Worm (Caenorhabditis elegans) whole organism, L1 larva: ENCODE measurements around the gene ZK1098.6.

Experiments used
- C16A3.4 ChIP-seq: fragments of 150-350 bp; optimal IDR thresholded peaks from 2 replicates; lab custom pipeline; 2014; ENCODE audit warnings: missing biosample characterization, missing genetic modification characterization
- C34B4.2 ChIP-seq: sonication (generic microtip); optimal IDR thresholded peaks from 2 replicates; lab custom pipeline; 2017; ENCODE audit warnings: mild to moderate bottlenecking, missing genetic modification characterization, missing compliant biosample characterization
- aha-1 ChIP-seq: fragments of 150-350 bp; optimal IDR thresholded peaks from 2 replicates; lab custom pipeline; 2014; ENCODE audit warnings: missing biosample characterization, missing genetic modification characterization
- aly-2 ChIP-seq: fragments of 150-350 bp; optimal IDR thresholded peaks from 2 replicates; lab custom pipeline; 2014; ENCODE audit warnings: missing biosample characterization, missing genetic modification characterization
- blmp-1 ChIP-seq: fragments of 150-350 bp; optimal IDR thresholded peaks from 2 replicates; lab custom pipeline; 2014; ENCODE audit warnings: missing biosample characterization, missing genetic modification characterization
- ceh-88 ChIP-seq: fragments of 200-800 bp; sonication (Bioruptor generic); IDR thresholded peaks from 2 replicates; pipeline ENCODE4 v1.3.6; 2022; ENCODE audit warnings: missing genetic modification characterization, missing compliant biosample characterization
- ces-1 ChIP-seq: fragments of 150-350 bp; optimal IDR thresholded peaks from 2 replicates; lab custom pipeline; 2014; ENCODE audit warnings: missing biosample characterization, missing genetic modification reagents, missing genetic modification characterization
- efl-1 ChIP-seq, 4 experiments: fragments of 150-350 bp; optimal IDR thresholded peaks in 3 of 4; peaks in 1 of 4; 1 replicate in 1 of 4; 2 replicates in 3 of 4; lab custom pipeline; 2014; ENCODE audit warnings: missing biosample characterization in 2 of 4, missing genetic modification characterization in 2 of 4, missing genetic modification reagents in 2 of 4
- efl-3 ChIP-seq: fragments of 200-800 bp; sonication (Bioruptor generic); optimal IDR thresholded peaks from 2 replicates; lab custom pipeline; 2018; ENCODE audit warnings: mild to moderate bottlenecking, missing genetic modification characterization, missing compliant biosample characterization
- elt-3 ChIP-seq, 6 experiments: fragments of 150-350 bp in 1 of 6; sonication (generic microtip); optimal IDR thresholded peaks; 2 replicates each; lab custom pipeline; 2017 to 2018; ENCODE audit warnings: missing biosample characterization in 6 of 6, missing genetic modification characterization in 6 of 6, inconsistent platforms in 1 of 6
- fkh-8 ChIP-seq: sonication (generic microtip); optimal IDR thresholded peaks from 2 replicates; lab custom pipeline; 2016; ENCODE audit warnings: mild to moderate bottlenecking, missing genetic modification characterization, missing compliant biosample characterization
- fos-1 ChIP-seq: fragments of 150-350 bp; optimal IDR thresholded peaks from 2 replicates; lab custom pipeline; 2014; ENCODE audit warnings: missing biosample characterization, missing genetic modification characterization
- hlh-17 ChIP-seq: fragments of 200-800 bp; sonication (Bioruptor generic); optimal IDR thresholded peaks from 2 replicates; lab custom pipeline; 2018; ENCODE audit warnings: missing genetic modification characterization, mild to moderate bottlenecking, missing compliant biosample characterization, moderate library complexity, borderline replicate concordance
- hlh-4 ChIP-seq: sonication (generic microtip); optimal IDR thresholded peaks from 2 replicates; lab custom pipeline; 2016; ENCODE audit warnings: mild to moderate bottlenecking, missing genetic modification characterization, missing compliant biosample characterization
- irx-1 ChIP-seq: sonication (generic microtip); optimal IDR thresholded peaks from 2 replicates; lab custom pipeline; 2016; ENCODE audit warnings: missing genetic modification characterization, missing compliant biosample characterization
- jun-1 ChIP-seq: fragments of 150-350 bp; optimal IDR thresholded peaks from 2 replicates; lab custom pipeline; 2014; ENCODE audit warnings: missing biosample characterization, missing genetic modification reagents, missing genetic modification characterization
- lin-14 ChIP-seq: fragments of 200-800 bp; sonication (Bioruptor generic); optimal IDR thresholded peaks from 2 replicates; lab custom pipeline; 2018; ENCODE audit warnings: mild to moderate bottlenecking, missing genetic modification characterization, moderate library complexity, missing compliant biosample characterization
- lin-15B ChIP-seq: fragments of 150-350 bp; sonication (generic microtip); optimal IDR thresholded peaks from 3 replicates; lab custom pipeline; 2014; ENCODE audit warnings: missing biosample characterization, missing genetic modification characterization
- lin-39 ChIP-seq: fragments of 150-350 bp; optimal IDR thresholded peaks from 2 replicates; lab custom pipeline; 2014; ENCODE audit warnings: missing biosample characterization, missing genetic modification reagents, missing genetic modification characterization
- lsy-2 ChIP-seq, 2 experiments: fragments of 150-350 bp; optimal IDR thresholded peaks; 2 replicates each; lab custom pipeline; 2014; ENCODE audit warnings: missing biosample characterization in 2 of 2, missing genetic modification characterization in 2 of 2
- mdl-1 ChIP-seq, 2 experiments: fragments of 150-350 bp; optimal IDR thresholded peaks; 2 replicates each; lab custom pipeline; 2014 to 2017; ENCODE audit warnings: missing biosample characterization in 2 of 2, missing genetic modification characterization in 2 of 2, inconsistent platforms in 1 of 2
- mep-1 ChIP-seq: fragments of 150-350 bp; optimal IDR thresholded peaks from 2 replicates; lab custom pipeline; 2014; ENCODE audit warnings: missing biosample characterization, missing genetic modification characterization
- nhr-11 ChIP-seq: fragments of 150-350 bp; optimal IDR thresholded peaks from 2 replicates; lab custom pipeline; 2014; ENCODE audit warnings: missing biosample characterization, missing genetic modification characterization
- nhr-12 ChIP-seq: sonication (generic microtip); optimal IDR thresholded peaks from 2 replicates; lab custom pipeline; 2017; ENCODE audit warnings: missing biosample characterization, missing genetic modification characterization
- nhr-19 ChIP-seq: fragments of 200-800 bp; sonication (Bioruptor generic); conservative IDR thresholded peaks from 2 replicates; pipeline ENCODE4 v1.3.6; 2022; ENCODE audit warnings: missing genetic modification characterization, missing compliant biosample characterization
- nhr-237 ChIP-seq: fragments of 150-350 bp; optimal IDR thresholded peaks from 2 replicates; lab custom pipeline; 2014; ENCODE audit warnings: missing biosample characterization, missing genetic modification characterization
- nhr-47 ChIP-seq: sonication (generic microtip); optimal IDR thresholded peaks from 2 replicates; lab custom pipeline; 2016; ENCODE audit warnings: mild to moderate bottlenecking, missing genetic modification characterization, moderate library complexity, missing compliant biosample characterization
- nhr-71 ChIP-seq: sonication (generic microtip); optimal IDR thresholded peaks from 2 replicates; lab custom pipeline; 2016; ENCODE audit warnings: mild to moderate bottlenecking, missing genetic modification characterization, moderate library complexity, missing compliant biosample characterization
- nhr-77 ChIP-seq: fragments of 150-350 bp; optimal IDR thresholded peaks from 2 replicates; lab custom pipeline; 2014; ENCODE audit warnings: missing biosample characterization, missing genetic modification characterization
- nhr-84 ChIP-seq: sonication (generic microtip); optimal IDR thresholded peaks from 2 replicates; lab custom pipeline; 2017; ENCODE audit warnings: missing biosample characterization, missing genetic modification characterization
- nhr-90 ChIP-seq: sonication (generic microtip); optimal IDR thresholded peaks from 2 replicates; lab custom pipeline; 2016; ENCODE audit warnings: mild to moderate bottlenecking, missing genetic modification characterization, missing compliant biosample characterization; ENCODE audit not compliant: poor library complexity
- pag-3 ChIP-seq: sonication (generic microtip); optimal IDR thresholded peaks from 2 replicates; lab custom pipeline; 2017; ENCODE audit warnings: missing genetic modification characterization, mild to moderate bottlenecking, missing compliant biosample characterization, antibody characterized with exemption, borderline replicate concordance; ENCODE audit not compliant: insufficient read depth
- pax-3 ChIP-seq: fragments of 200-800 bp; sonication (Bioruptor generic); optimal IDR thresholded peaks from 2 replicates; lab custom pipeline; 2018; ENCODE audit warnings: mild to moderate bottlenecking, missing genetic modification characterization, moderate library complexity, missing compliant biosample characterization
- pqm-1 ChIP-seq: sonication (generic microtip); optimal IDR thresholded peaks from 3 replicates; lab custom pipeline; 2017; ENCODE audit warnings: missing biosample characterization, missing genetic modification characterization
- skn-1 ChIP-seq: fragments of 150-350 bp; optimal IDR thresholded peaks from 2 replicates; lab custom pipeline; 2014; ENCODE audit warnings: missing biosample characterization, missing genetic modification characterization
- sox-4 ChIP-seq: sonication (generic microtip); optimal IDR thresholded peaks from 2 replicates; lab custom pipeline; 2016; ENCODE audit warnings: missing genetic modification characterization, missing compliant biosample characterization
- sptf-1 ChIP-seq: fragments of 150-350 bp; optimal IDR thresholded peaks from 2 replicates; lab custom pipeline; 2014; ENCODE audit warnings: missing biosample characterization, missing genetic modification characterization
- sup-37 ChIP-seq: fragments of 200-800 bp; sonication (Bioruptor generic); optimal IDR thresholded peaks from 2 replicates; lab custom pipeline; 2018; ENCODE audit warnings: mild to moderate bottlenecking, missing genetic modification characterization, missing compliant biosample characterization
- swsn-7 ChIP-seq: sonication (generic microtip); optimal IDR thresholded peaks from 2 replicates; lab custom pipeline; 2016; ENCODE audit warnings: missing genetic modification characterization, missing compliant biosample characterization
- tbx-2 ChIP-seq: sonication (generic microtip); optimal IDR thresholded peaks from 2 replicates; lab custom pipeline; 2016; ENCODE audit warnings: missing genetic modification characterization, missing compliant biosample characterization
- tlp-1 ChIP-seq: fragments of 150-350 bp; optimal IDR thresholded peaks from 2 replicates; lab custom pipeline; 2014; ENCODE audit warnings: missing biosample characterization, missing genetic modification characterization
- unc-86 ChIP-seq: sonication (generic microtip); optimal IDR thresholded peaks from 2 replicates; lab custom pipeline; 2016; ENCODE audit warnings: missing genetic modification characterization, missing compliant biosample characterization
- unc-98 ChIP-seq: fragments of 200-800 bp; sonication (Bioruptor generic); IDR thresholded peaks from 2 replicates; pipeline ENCODE4 v1.3.6; 2022; ENCODE audit warnings: missing genetic modification characterization, missing compliant biosample characterization
- zip-4 ChIP-seq: fragments of 200-800 bp; sonication (Bioruptor generic); optimal IDR thresholded peaks from 2 replicates; lab custom pipeline; 2018; ENCODE audit warnings: mild to moderate bottlenecking, missing genetic modification characterization, moderate library complexity, missing compliant biosample characterization

The ZK1098.6 gene

ce11 chrIII:9521410-9522090, 5.4 kb upstream of the ZK1098.6 start, which contains the start of the genes clu-1 and prp-40 (continued):
- TF ChIP-seq pqm-1 (tag; lab: Kevin White, UChicago) (no peak), fos-1 (peak; percentile 86), swsn-7 (tag; lab: Kevin White, UChicago) (peak; percentile 91), ceh-88 (GFP tag; lab: Robert Waterston, UW) (no peak), nhr-11 (peak; percentile 43), lin-39 (peak; percentile 65), aly-2 (peak; percentile 83), nhr-90 (tag; lab: Kevin White, UChicago) (peak; percentile 86), C34B4.2 (no peak), ces-1 (GFP tag; lab: Kevin White, UChicago) (no peak), blmp-1 (tag; lab: Kevin White, UChicago) (no peak), tlp-1 (tag; lab: Kevin White, UChicago) (no peak), nhr-84 (no peak), sup-37 (peak; percentile 33), unc-98 (GFP tag; lab: Robert Waterston, UW) (no peak), C16A3.4 (tag; lab: Kevin White, UChicago) (peak; percentile 94), unc-86 (tag; lab: Kevin White, UChicago) (peak; percentile 88), nhr-19 (GFP tag; lab: Robert Waterston, UW) (peak; percentile 89), aha-1 (tag; lab: Kevin White, UChicago) (peak; percentile 40), fkh-8 (tag; lab: Kevin White, UChicago) (peak; percentile 86), mdl-1 (tag; optimal IDR thresholded peaks at IDR 0.05; lab: Kevin White, UChicago) (peak in 1 of 2 experiments; percentile 83), zip-4 (GFP tag; lab: Kevin White, UChicago) (peak; percentile 52), irx-1 (tag; lab: Kevin White, UChicago) (peak; percentile 77), jun-1 (tag; lab: Kevin White, UChicago) (peak; percentile 81), hlh-17 (GFP tag; lab: Kevin White, UChicago) (no peak), sptf-1 (tag; lab: Kevin White, UChicago) (no peak), pag-3 (no peak), efl-1 (optimal IDR thresholded peaks at IDR 0.05; lab: Kevin White, UChicago) (peak; percentile 88 to 89), efl-1 (GFP tag; optimal IDR thresholded peaks at IDR 0.05 in 1 of 2; lab: Kevin White, UChicago) (peak; percentile 82 to 98), skn-1 (tag; lab: Kevin White, UChicago) (peak; percentile 78), nhr-12 (no peak), tbx-2 (peak; percentile 92), nhr-77 (tag; lab: Kevin White, UChicago) (peak; percentile 81), mep-1 (tag; lab: Kevin White, UChicago) (peak; percentile 89), nhr-47 (tag; lab: Kevin White, UChicago) (peak; percentile 93), lsy-2 (tag; optimal IDR thresholded peaks at IDR 0.05; lab: Kevin White, UChicago) (peak; percentile 94 to 96), hlh-4 (tag; lab: Kevin White, UChicago) (no peak), lin-15B (peak; percentile 93), nhr-237 (peak; percentile 55), pax-3 (tag; lab: Kevin White, UChicago) (peak; percentile 58), nhr-71 (tag; lab: Kevin White, UChicago) (peak; percentile 94), sox-4 (tag; lab: Kevin White, UChicago) (peak; percentile 60), efl-3 (GFP tag; lab: Kevin White, UChicago) (no peak), elt-3 (tag; optimal IDR thresholded peaks at IDR 0.05; lab: Kevin White, UChicago) (peak in 3 of 6 experiments; percentile 21 to 86 (median 68)), lin-14 (GFP tag; lab: Kevin White, UChicago) (peak; percentile 90)
